Fruit fly (Drosophila melanogaster) whole organism, embryonic: ENCODE results near the gene CG8526.

Source experiments
- BEAF-32 ChIP-seq: fragments of 200-800 bp; sonication (Bioruptor generic); optimal IDR thresholded peaks from 3 replicates; lab custom pipeline; 2017; ENCODE audit warnings: missing biosample characterization, missing genetic modification characterization, mild to moderate bottlenecking, moderate library complexity, missing genetic modification reagents
- CG10267 ChIP-seq: fragments of 200-800 bp; sonication (Bioruptor generic); optimal IDR thresholded peaks from 2 replicates; lab custom pipeline; 2018; ENCODE audit warnings: missing biosample characterization, mild to moderate bottlenecking, missing genetic modification characterization, moderate library complexity
- CG11085 ChIP-seq: fragments of 200-800 bp; sonication (Bioruptor generic); IDR thresholded peaks from 2 replicates; pipeline ENCODE4 v1.3.6; 2022; ENCODE audit warnings: missing biosample characterization, missing genetic modification characterization
- CG13624 ChIP-seq: fragments of 200-800 bp; sonication (Bioruptor generic); optimal IDR thresholded peaks from 2 replicates; lab custom pipeline; 2016; ENCODE audit warnings: missing biosample characterization, missing genetic modification characterization
- CG14965 ChIP-seq: fragments of 200-800 bp; sonication (Bioruptor generic); optimal IDR thresholded peaks from 2 replicates; lab custom pipeline; 2016; ENCODE audit warnings: missing biosample characterization, missing genetic modification characterization, borderline replicate concordance
- CG17912 ChIP-seq: fragments of 200-800 bp; sonication (Bioruptor generic); optimal IDR thresholded peaks from 2 replicates; lab custom pipeline; 2018; ENCODE audit warnings: missing biosample characterization, mild to moderate bottlenecking, missing genetic modification characterization
- CG2889 ChIP-seq: fragments of 200-800 bp; sonication (Bioruptor generic); IDR thresholded peaks from 3 replicates; pipeline ENCODE4 v1.3.6; 2022; ENCODE audit warnings: missing biosample characterization, missing genetic modification characterization
- CG34376 ChIP-seq: fragments of 200-800 bp; sonication (Bioruptor generic); optimal IDR thresholded peaks from 2 replicates; lab custom pipeline; 2018; ENCODE audit warnings: missing biosample characterization, mild to moderate bottlenecking, missing genetic modification characterization
- CG34422 ChIP-seq: fragments of 200-800 bp; sonication (Bioruptor generic); IDR thresholded peaks from 3 replicates; pipeline ENCODE4 v1.3.6; 2022; ENCODE audit warnings: missing biosample characterization, missing genetic modification characterization
- CG42726 ChIP-seq: fragments of 200-800 bp; sonication (Bioruptor generic); IDR thresholded peaks from 2 replicates; pipeline ENCODE4 v1.3.6; 2022; ENCODE audit warnings: missing biosample characterization, missing genetic modification characterization; ENCODE audit not compliant: partially characterized antibody
- CG6765 ChIP-seq: fragments of 200-800 bp; sonication (Bioruptor generic); optimal IDR thresholded peaks from 3 replicates; lab custom pipeline; 2017; ENCODE audit warnings: missing biosample characterization, mild to moderate bottlenecking, missing genetic modification characterization
- CG7271 ChIP-seq: fragments of 200-800 bp; sonication (Bioruptor generic); optimal IDR thresholded peaks from 2 replicates; lab custom pipeline; 2018; ENCODE audit warnings: missing biosample characterization, mild to moderate bottlenecking, missing genetic modification characterization, moderate library complexity
- CG7372 ChIP-seq: fragments of 200-800 bp; sonication (Bioruptor generic); IDR thresholded peaks from 2 replicates; pipeline ENCODE4 v1.3.6; 2022; ENCODE audit warnings: missing biosample characterization, missing genetic modification characterization
- CG9215 ChIP-seq: fragments of 200-800 bp; sonication (Bioruptor generic); IDR thresholded peaks from 2 replicates; pipeline ENCODE4 v1.3.6; 2022; ENCODE audit warnings: missing biosample characterization, missing genetic modification characterization
- CG9797 ChIP-seq: fragments of 200-800 bp; sonication (Bioruptor generic); optimal IDR thresholded peaks from 3 replicates; lab custom pipeline; 2018; ENCODE audit warnings: missing biosample characterization, mild to moderate bottlenecking, missing genetic modification characterization
- CG9876 ChIP-seq: fragments of 200-800 bp; sonication (Bioruptor generic); optimal IDR thresholded peaks from 2 replicates; lab custom pipeline; 2016; ENCODE audit warnings: missing biosample characterization, missing genetic modification characterization
- D ChIP-seq, 2 experiments: fragments of 200-800 bp in 1 of 2; fragments of >200 bp in 1 of 2; sonication (Bioruptor generic) in 1 of 2; optimal IDR thresholded peaks; 2 replicates in 1 of 2; 3 replicates in 1 of 2; lab custom pipeline; 2017; ENCODE audit warnings: mild to moderate bottlenecking in 1 of 2, missing biosample characterization in 1 of 2, missing genetic modification characterization in 1 of 2, missing genetic modification reagents in 1 of 2
- Dek ChIP-seq: fragments of 200-800 bp; sonication (Bioruptor generic); optimal IDR thresholded peaks from 3 replicates; lab custom pipeline; 2019; ENCODE audit warnings: missing biosample characterization, mild to moderate bottlenecking, missing genetic modification characterization, moderate library complexity
- Dip2 ChIP-seq: fragments of 200-800 bp; sonication (Bioruptor generic); IDR thresholded peaks from 2 replicates; pipeline ENCODE4 v1.3.6; 2022; ENCODE audit warnings: missing biosample characterization, missing genetic modification characterization
- Kr ChIP-seq: fragments of 200-800 bp; sonication (Bioruptor generic); optimal IDR thresholded peaks from 2 replicates; lab custom pipeline; 2017; ENCODE audit warnings: missing biosample characterization, mild to moderate bottlenecking, missing genetic modification characterization
- Oli ChIP-seq: fragments of 200-800 bp; sonication (Bioruptor generic); optimal IDR thresholded peaks from 2 replicates; lab custom pipeline; 2018; ENCODE audit warnings: missing biosample characterization, mild to moderate bottlenecking, missing genetic modification characterization, moderate library complexity
- Pdp1 ChIP-seq, 2 experiments: fragments of 200-800 bp; sonication (Bioruptor generic); optimal IDR thresholded peaks; 3 replicates each; lab custom pipeline; 2016; ENCODE audit warnings: missing biosample characterization in 2 of 2, missing genetic modification characterization in 2 of 2, mild to moderate bottlenecking in 1 of 2, moderate library complexity in 1 of 2
- Sin3A ChIP-seq: fragments of >200 bp; optimal IDR thresholded peaks from 2 replicates; lab custom pipeline; 2018
- Sox100B ChIP-seq: fragments of 200-800 bp; sonication (Bioruptor generic); optimal IDR thresholded peaks from 3 replicates; lab custom pipeline; 2018; ENCODE audit warnings: missing biosample characterization, mild to moderate bottlenecking, missing genetic modification characterization
- Ssrp ChIP-seq: fragments of 200-800 bp; sonication (Bioruptor generic); optimal IDR thresholded peaks from 2 replicates; lab custom pipeline; 2018; ENCODE audit warnings: missing biosample characterization, mild to moderate bottlenecking, missing genetic modification characterization, moderate library complexity
- Stat92E ChIP-seq, 3 experiments: fragments of >200 bp in 2 of 3; fragments of 200-800 bp in 1 of 3; sonication (Bioruptor generic) in 1 of 3; optimal IDR thresholded peaks; 2 replicates each; lab custom pipeline; 2017 to 2019; ENCODE audit warnings: missing biosample characterization in 3 of 3, missing genetic modification characterization in 3 of 3, mild to moderate bottlenecking in 1 of 3, moderate library complexity in 1 of 3
- ara ChIP-seq: fragments of 200-800 bp; sonication (Bioruptor generic); IDR thresholded peaks from 2 replicates; pipeline ENCODE4 v1.3.6; 2022; ENCODE audit warnings: missing biosample characterization, missing genetic modification characterization
- br ChIP-seq: fragments of >200 bp; optimal IDR thresholded peaks from 2 replicates; lab custom pipeline; 2017
- bsh ChIP-seq, 2 experiments: fragments of 200-800 bp; sonication (Bioruptor generic); optimal IDR thresholded peaks; 2 replicates each; lab custom pipeline; 2017 to 2018; ENCODE audit warnings: mild to moderate bottlenecking in 2 of 2, missing biosample characterization in 2 of 2, missing genetic modification characterization in 2 of 2, moderate library complexity in 1 of 2
- corto ChIP-seq: fragments of 200-800 bp; sonication (Bioruptor generic); optimal IDR thresholded peaks from 2 replicates; lab custom pipeline; 2016; ENCODE audit warnings: missing biosample characterization, mild to moderate bottlenecking, missing genetic modification characterization, moderate library complexity
- crol ChIP-seq: fragments of 200-800 bp; sonication (Bioruptor generic); IDR thresholded peaks from 2 replicates; pipeline ENCODE4 v1.3.6; 2022; ENCODE audit warnings: missing biosample characterization, missing genetic modification characterization
- cwo ChIP-seq: fragments of 200-800 bp; sonication (Bioruptor generic); optimal IDR thresholded peaks from 3 replicates; lab custom pipeline; 2017; ENCODE audit warnings: missing biosample characterization, missing genetic modification characterization, mild to moderate bottlenecking, moderate library complexity, missing genetic modification reagents
- dm ChIP-seq: fragments of 200-800 bp; sonication (Bioruptor generic); optimal IDR thresholded peaks from 3 replicates; lab custom pipeline; 2016; ENCODE audit warnings: missing biosample characterization, missing genetic modification characterization
- en ChIP-seq: fragments of 200-800 bp; sonication (Bioruptor generic); optimal IDR thresholded peaks from 2 replicates; lab custom pipeline; 2016; ENCODE audit warnings: missing biosample characterization, missing genetic modification characterization
- fd3F ChIP-seq: fragments of 200-800 bp; sonication (Bioruptor generic); optimal IDR thresholded peaks from 2 replicates; lab custom pipeline; 2018; ENCODE audit warnings: missing biosample characterization, mild to moderate bottlenecking, missing genetic modification characterization, moderate library complexity
- fd96Cb ChIP-seq: fragments of 200-800 bp; sonication (Bioruptor generic); optimal IDR thresholded peaks from 2 replicates; lab custom pipeline; 2018; ENCODE audit warnings: missing biosample characterization, mild to moderate bottlenecking, missing genetic modification characterization, moderate library complexity
- fru ChIP-seq: fragments of >200 bp; optimal IDR thresholded peaks from 2 replicates; lab custom pipeline; 2017
- gro ChIP-seq: fragments of 200-800 bp; sonication (Bioruptor generic); optimal IDR thresholded peaks from 2 replicates; lab custom pipeline; 2016; ENCODE audit warnings: missing biosample characterization, missing genetic modification characterization
- hth ChIP-seq: fragments of >200 bp; optimal IDR thresholded peaks from 2 replicates; lab custom pipeline; 2017; ENCODE audit warnings: inconsistent platforms
- oc ChIP-seq: fragments of 200-800 bp; sonication (Bioruptor generic); optimal IDR thresholded peaks from 2 replicates; lab custom pipeline; 2018; ENCODE audit warnings: missing biosample characterization, mild to moderate bottlenecking, missing genetic modification characterization, moderate library complexity
- otp ChIP-seq: fragments of 200-800 bp; sonication (Bioruptor generic); IDR thresholded peaks from 3 replicates; pipeline ENCODE4, ENCODE4 v1.3.6; 2022; ENCODE audit warnings: missing biosample characterization, missing genetic modification characterization
- psq ChIP-seq: fragments of 200-800 bp; sonication (Bioruptor generic); optimal IDR thresholded peaks from 2 replicates; lab custom pipeline; 2017; ENCODE audit warnings: missing biosample characterization, missing genetic modification characterization
- rib ChIP-seq: fragments of 200-800 bp; sonication (Bioruptor generic); IDR thresholded peaks from 2 replicates; pipeline ENCODE4 v1.3.6; 2022; ENCODE audit warnings: missing biosample characterization, missing genetic modification characterization
- scrt ChIP-seq: fragments of 200-800 bp; sonication (Bioruptor generic); optimal IDR thresholded peaks from 2 replicates; lab custom pipeline; 2018; ENCODE audit warnings: missing biosample characterization, mild to moderate bottlenecking, missing genetic modification characterization, moderate library complexity
- sens ChIP-seq: fragments of 200-800 bp; sonication (Bioruptor generic); peaks from one replicate; lab custom pipeline; 2016; ENCODE audit warnings: missing biosample characterization, missing genetic modification characterization
- seq ChIP-seq: fragments of 200-800 bp; sonication (Bioruptor generic); IDR thresholded peaks from 2 replicates; pipeline ENCODE4 v1.3.6; 2022; ENCODE audit warnings: missing biosample characterization, missing genetic modification characterization
- sima ChIP-seq: fragments of 200-800 bp; sonication (Bioruptor generic); optimal IDR thresholded peaks from 2 replicates; lab custom pipeline; 2016; ENCODE audit warnings: missing biosample characterization, missing genetic modification characterization
- sna ChIP-seq: fragments of 200-800 bp; sonication (Bioruptor generic); IDR thresholded peaks from 2 replicates; pipeline ENCODE4 v1.3.6; 2022; ENCODE audit warnings: missing biosample characterization, missing genetic modification characterization; ENCODE audit not compliant: partially characterized antibody
- vfl ChIP-seq: fragments of 200-800 bp; sonication (Bioruptor generic); optimal IDR thresholded peaks from 2 replicates; lab custom pipeline; 2016; ENCODE audit warnings: missing biosample characterization, missing genetic modification characterization

The CG8526 gene

DNA sequence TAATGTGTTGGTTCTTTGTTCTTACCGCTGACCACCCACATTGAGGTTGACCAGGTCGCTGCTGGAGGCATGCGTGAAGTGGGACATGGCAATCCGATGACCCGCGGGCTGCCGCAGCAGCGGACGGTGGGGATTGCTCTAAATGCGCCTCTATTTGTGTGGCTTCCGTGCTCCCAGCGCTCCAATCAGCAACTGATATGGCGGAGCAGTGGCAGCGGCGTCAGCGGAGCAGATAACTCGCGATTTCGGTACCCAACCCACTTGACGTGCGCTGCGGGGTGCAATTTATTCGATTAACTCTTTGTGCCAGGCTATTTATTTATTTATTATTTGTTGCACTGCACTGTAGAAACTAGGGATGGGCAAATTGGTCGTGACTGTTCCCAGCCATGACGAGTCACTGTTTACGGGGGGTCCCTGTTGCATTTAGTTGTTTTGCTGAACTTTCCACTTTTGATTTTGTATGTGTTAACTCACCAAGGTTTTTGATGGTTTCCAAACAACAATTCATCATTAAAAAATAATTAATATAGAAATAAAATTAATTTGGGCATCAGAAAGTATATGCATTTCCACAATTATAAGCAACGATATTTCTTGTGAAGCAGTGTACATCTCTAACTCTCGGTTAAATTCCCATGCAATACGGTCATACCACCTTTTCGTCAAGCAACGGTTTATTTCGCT is at the start of gene CG8526, which contains the start of gene CG9467 (continued):
- TF ChIP-seq CG14965: no peak
- TF ChIP-seq CG7271 (tag; lab: Kevin White, UChicago): no peak
- peak; percentile 59 for TF ChIP-seq Sin3A (lab: Kevin White, UChicago)
- TF ChIP-seq CG17912 (GFP tag; lab: Kevin White, UChicago): no peak
- TF ChIP-seq CG6765 (GFP tag; lab: Kevin White, UChicago): peak; percentile 2
- no peak for TF ChIP-seq fru
- 0 out of 2 replicates have a peak, but pooled peaks have one; percentile 35 for TF ChIP-seq ara
- TF ChIP-seq CG10267: peak; percentile 70
- TF ChIP-seq hth (lab: Kevin White, UChicago): no peak
- TF ChIP-seq cwo (GFP tag; lab: Kevin White, UChicago): no peak
- no peak for TF ChIP-seq rib (GFP tag; lab: Robert Waterston, UW)
- no peak for TF ChIP-seq D (optimal IDR thresholded peaks at IDR 0.05; lab: Kevin White, UChicago)
- TF ChIP-seq D (GFP tag; optimal IDR thresholded peaks at IDR 0.05; lab: Kevin White, UChicago): no peak
- no peak for TF ChIP-seq dm (GFP tag; lab: Kevin White, UChicago)
- peak; percentile 69; the same call in 2 of the 3 replicates for TF ChIP-seq CG2889 (GFP tag; lab: Robert Waterston, UW)
- TF ChIP-seq fd96Cb (tag; lab: Kevin White, UChicago): peak; percentile 36
- TF ChIP-seq Sox100B (GFP tag; lab: Kevin White, UChicago): no peak
- TF ChIP-seq Pdp1 (GFP tag; optimal IDR thresholded peaks at IDR 0.05; lab: Kevin White, UChicago): no peak
- peak; percentile 78 for TF ChIP-seq CG9215
- no peak for TF ChIP-seq corto (GFP tag; lab: Kevin White, UChicago)
- no peak for TF ChIP-seq oc (tag; lab: Kevin White, UChicago)
- peak in 1 of 2 experiments; percentile 48 for TF ChIP-seq bsh (GFP tag; optimal IDR thresholded peaks at IDR 0.05; lab: Kevin White, UChicago)
- TF ChIP-seq Oli (tag; lab: Kevin White, UChicago): peak; percentile 37
- peak; percentile 49 for TF ChIP-seq CG7372 (GFP tag; lab: Robert Waterston, UW)
- TF ChIP-seq en: no peak
- peak; percentile 50; the same call in 1 of the 3 replicates for TF ChIP-seq CG34422 (GFP tag; lab: Robert Waterston, UW)
- peak; percentile 72 for TF ChIP-seq Dek (tag; lab: Kevin White, UChicago)
- TF ChIP-seq Ssrp (tag; lab: Kevin White, UChicago): peak; percentile 69
- peak; percentile 24; the same call in 1 of the 2 replicates for TF ChIP-seq crol (GFP tag; lab: Robert Waterston, UW)
- TF ChIP-seq CG9797: peak; percentile 85
- no peak for TF ChIP-seq Kr (GFP tag; lab: Kevin White, UChicago)
- no peak for TF ChIP-seq sima (GFP tag; lab: Kevin White, UChicago)
- TF ChIP-seq psq (GFP tag; lab: Kevin White, UChicago): no peak
- peak; percentile 40 for TF ChIP-seq vfl (GFP tag; lab: Kevin White, UChicago)
- 0 out of 2 replicates have a peak, but pooled peaks have one; percentile 10 for TF ChIP-seq CG42726 (GFP tag; lab: Robert Waterston, UW)
- TF ChIP-seq br: no peak
- TF ChIP-seq sens (GFP tag; lab: Kevin White, UChicago): no peak
- 0 out of 3 replicates have a peak, but pooled peaks have one; percentile 26 for TF ChIP-seq otp (GFP tag; lab: Robert Waterston, UW)
- no peak for TF ChIP-seq seq (GFP tag; lab: Robert Waterston, UW)
- no peak for TF ChIP-seq gro
- TF ChIP-seq BEAF-32 (GFP tag; lab: Kevin White, UChicago): peak; percentile 89
- TF ChIP-seq scrt: no peak
- peak; percentile 29 for TF ChIP-seq CG34376
- no peak for TF ChIP-seq Stat92E (GFP tag; optimal IDR thresholded peaks at IDR 0.05; lab: Kevin White, UChicago)
- 0 out of 2 replicates have a peak, but pooled peaks have one; percentile 52 for TF ChIP-seq CG11085 (GFP tag; lab: Robert Waterston, UW)
- TF ChIP-seq sna (GFP tag; lab: Robert Waterston, UW): 0 out of 2 replicates have a peak, but pooled peaks have one; percentile 29
- peak; percentile 58 for TF ChIP-seq fd3F (GFP tag; lab: Kevin White, UChicago)
- peak; percentile 58 for TF ChIP-seq CG13624
- no peak for TF ChIP-seq Dip2 (GFP tag; lab: Robert Waterston, UW)
- no peak for TF ChIP-seq CG9876 (GFP tag; lab: Kevin White, UChicago)
